Fruit fly (Drosophila melanogaster): ENCODE data around the gene CG17361.

CG17361 gene

dm6 chr3L:13996992-13997391 lies at the start of gene CG17361 (continued):
- TF ChIP-seq gem (tag; optimal IDR thresholded peaks at IDR 0.05) (peak; percentile 27), CG11723 (GFP tag; optimal IDR thresholded peaks at IDR 0.05) (no peak), H2.0 (GFP tag; IDR thresholded peaks at IDR 0.05) (no peak), CG1603 (tag; optimal IDR thresholded peaks at IDR 0.05) (peak; percentile 20), CG17829 (tag; optimal IDR thresholded peaks at IDR 0.05) (peak; percentile 11), usp (GFP tag; optimal IDR thresholded peaks at IDR 0.05) (no peak), Eip74EF (GFP tag; optimal IDR thresholded peaks at IDR 0.05) (no peak), Sox100B (GFP tag; optimal IDR thresholded peaks at IDR 0.05) (no peak), Dref (GFP tag; IDR thresholded peaks at IDR 0.05) (no peak), ash1 (GFP tag; optimal IDR thresholded peaks at IDR 0.05) (no peak), gfzf (GFP tag; optimal IDR thresholded peaks at IDR 0.05) (peak; percentile 61), CG2889 (GFP tag; IDR thresholded peaks at IDR 0.05) (no peak), CG11560 (tag; IDR thresholded peaks at IDR 0.05) (no peak), CG9797 (GFP tag; optimal IDR thresholded peaks at IDR 0.05) (peak; percentile 44), luna (GFP tag; optimal IDR thresholded peaks at IDR 0.05) (no peak)

- TF ChIP-seq tio (GFP tag; optimal IDR thresholded peaks at IDR 0.05) (peak; percentile 23), CG10321 (GFP tag; IDR thresholded peaks at IDR 0.05) (peak; percentile 74), Atf6 (GFP tag; IDR thresholded peaks at IDR 0.05) (0 out of 2 replicates have a peak, but pooled peaks have one; percentile 25), ara (GFP tag; IDR thresholded peaks at IDR 0.05) (peak; percentile 30; the same call in 1 of the 2 replicates), CG4730 (GFP tag; IDR thresholded peaks at IDR 0.05) (0 out of 2 replicates have a peak, but pooled peaks have one; percentile 26), Xbp1 (GFP tag; optimal IDR thresholded peaks at IDR 0.05) (peak; percentile 22), kay (GFP tag; optimal IDR thresholded peaks at IDR 0.05) (peak; percentile 77), CG11504 (tag; optimal IDR thresholded peaks at IDR 0.05) (peak; percentile 31), Elba2 (GFP tag; optimal IDR thresholded peaks at IDR 0.05) (peak; percentile 16), seq (GFP tag; IDR thresholded peaks at IDR 0.05) (peak; percentile 45; the same call in 1 of the 2 replicates), vvl (GFP tag; IDR thresholded peaks at IDR 0.05) (peak; percentile 45; the same call in 1 of the 2 replicates), ftz-f1 (GFP tag; optimal IDR thresholded peaks at IDR 0.05) (no peak), CG2199 (GFP tag; IDR thresholded peaks at IDR 0.05) (peak; percentile 84; the same call in 2 of the 3 replicates), Hsf (GFP tag; optimal IDR thresholded peaks at IDR 0.05) (peak; percentile 8), gem (tag; optimal IDR thresholded peaks at IDR 0.05) (peak; percentile 11), CG12299 (tag; optimal IDR thresholded peaks at IDR 0.05) (no peak), Trl (optimal IDR thresholded peaks at IDR 0.05) (peak; percentile 21 to 48), Trl (GFP tag; optimal IDR thresholded peaks at IDR 0.05) (no peak), bowl (GFP tag; IDR thresholded peaks at IDR 0.05) (no peak), stwl (tag; optimal IDR thresholded peaks at IDR 0.05) (peak; percentile 47), phol (tag; optimal IDR thresholded peaks at IDR 0.05) (peak; percentile 16), CG13894 (tag; optimal IDR thresholded peaks at IDR 0.05) (no peak), ranshi (GFP tag; IDR thresholded peaks at IDR 0.05) (peak; percentile 35; the same call in 1 of the 2 replicates), Chrac-16 (GFP tag; optimal IDR thresholded peaks at IDR 0.05) (peak; percentile 0), Camta (GFP tag; optimal IDR thresholded peaks at IDR 0.05) (peak; percentile 10), Sox102F (GFP tag; optimal IDR thresholded peaks at IDR 0.05) (peak; percentile 43), chinmo (GFP tag; IDR thresholded peaks at IDR 0.05; ENCODE audit: partially characterized antibody) (peak; percentile 89; the same call in 3 of the 4 replicates), CG3995 (GFP tag; optimal IDR thresholded peaks at IDR 0.05) (no peak), CG2116 (GFP tag; optimal IDR thresholded peaks at IDR 0.05) (peak; percentile 72), pan (optimal IDR thresholded peaks at IDR 0.05) (no peak), pan (GFP tag; optimal IDR thresholded peaks at IDR 0.05 in 1 of 2, IDR thresholded peaks at IDR 0.05 in 1 of 2) (peak in 1 of 2 experiments; percentile 45), Jarid2 (GFP tag; optimal IDR thresholded peaks at IDR 0.05) (peak; percentile 0), CG7839 (tag; optimal IDR thresholded peaks at IDR 0.05) (peak; percentile 3), Mes4 (GFP tag; optimal IDR thresholded peaks at IDR 0.05) (peak; percentile 4), gce (GFP tag; IDR thresholded peaks at IDR 0.05) (no peak), CG4854 (GFP tag; optimal IDR thresholded peaks at IDR 0.05) (no peak)
Observed at dm6 chr3L:13949440-13950066, 47.4 kb upstream of the CG17361 start.
